Worm (Caenorhabditis elegans) whole organism, L2 larva: Measurements from ENCODE around the gene Y49G5B.1.

Source experiments
- ama-1 ChIP-seq: fragments of 150-350 bp; optimal IDR thresholded peaks from 2 replicates; lab custom pipeline; 2018; ENCODE audit warnings: inconsistent platforms
- nhr-237 ChIP-seq: fragments of 150-350 bp; optimal IDR thresholded peaks from 2 replicates; lab custom pipeline; 2014; ENCODE audit warnings: missing biosample characterization, missing genetic modification characterization
- skn-1 ChIP-seq: sonication (generic microtip); optimal IDR thresholded peaks from 2 replicates; lab custom pipeline; 2017; ENCODE audit warnings: missing biosample characterization, missing genetic modification characterization
- sma-3 ChIP-seq: sonication (generic microtip); optimal IDR thresholded peaks from 2 replicates; lab custom pipeline; 2016; ENCODE audit warnings: missing genetic modification reagents, missing genetic modification characterization, missing compliant biosample characterization
- unc-62 ChIP-seq: fragments of 150-350 bp; optimal IDR thresholded peaks from 2 replicates; lab custom pipeline; 2014; ENCODE audit warnings: missing biosample characterization, missing genetic modification reagents, missing genetic modification characterization

DNA sequence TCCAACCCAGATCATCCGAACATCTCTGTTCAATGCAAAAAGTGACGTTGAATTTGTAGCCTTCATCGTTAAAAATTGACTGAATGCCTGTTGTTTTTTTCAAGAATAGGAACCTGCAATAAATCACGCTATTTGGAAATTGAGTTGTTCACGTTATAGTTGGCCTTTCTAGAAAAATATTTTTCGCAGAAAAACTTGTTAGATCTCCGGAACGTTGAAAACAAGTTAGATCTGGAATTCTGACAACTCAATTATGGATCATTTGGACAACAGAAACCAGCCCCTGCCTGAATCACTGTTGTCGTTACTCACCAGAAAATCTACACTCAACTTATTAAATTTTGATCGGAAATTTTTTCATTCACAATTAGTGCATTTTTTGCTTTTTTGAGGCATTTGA is 34.2 kb downstream of the Y49G5B.1 start, which contains the start of gene srt-67:
- no peak for TF ChIP-seq ama-1 (lab: Kevin White, UChicago)
- TF ChIP-seq skn-1 (tag; lab: Kevin White, UChicago), result no peak
- TF ChIP-seq sma-3 (GFP tag; lab: Kevin White, UChicago), result no peak
- no peak for TF ChIP-seq nhr-237
- no peak for TF ChIP-seq unc-62 (GFP tag; lab: Kevin White, UChicago)
